Worm (Caenorhabditis elegans) whole organism, young adult: ENCODE measurements around the gene orc-2.
A peak's percentile ranks its signal among the peaks of the same experiment; 100 is the strongest.

ENCODE experiments used
- B0035.1 ChIP-seq: sonication (generic microtip); optimal IDR thresholded peaks from 2 replicates; lab custom pipeline; 2016; ENCODE audit warnings: missing genetic modification characterization, mild to moderate bottlenecking, missing compliant biosample characterization, missing genotype, missing genetic modification reagents
- B0336.3 ChIP-seq: fragments of 200-800 bp; sonication (Bioruptor generic); IDR thresholded peaks from 2 replicates; pipeline ENCODE4 v1.3.6; 2022; ENCODE audit warnings: missing genetic modification characterization, missing compliant biosample characterization
- F23B12.7 ChIP-seq: sonication (generic microtip); optimal IDR thresholded peaks from 2 replicates; lab custom pipeline; 2017; ENCODE audit warnings: missing genetic modification characterization, mild to moderate bottlenecking, missing compliant biosample characterization, antibody characterized with exemption, moderate library complexity; ENCODE audit not compliant: insufficient read depth
- F33H1.4 ChIP-seq: fragments of 200-800 bp; sonication (Bioruptor generic); IDR thresholded peaks from 2 replicates; pipeline ENCODE4 v1.3.6; 2022; ENCODE audit warnings: missing genetic modification reagents, missing genetic modification characterization, missing compliant biosample characterization
- F49E8.2 ChIP-seq: sonication (generic microtip); optimal IDR thresholded peaks from 3 replicates; lab custom pipeline; 2017; ENCODE audit warnings: missing genetic modification characterization, mild to moderate bottlenecking, missing compliant biosample characterization, antibody characterized with exemption, moderate library complexity; ENCODE audit not compliant: insufficient read depth
- F55B11.4 ChIP-seq: sonication (generic microtip); optimal IDR thresholded peaks from 2 replicates; lab custom pipeline; 2016; ENCODE audit warnings: missing compliant biosample characterization, missing genetic modification characterization, borderline replicate concordance; ENCODE audit not compliant: insufficient read depth
- Y53F4B.3 ChIP-seq: fragments of 200-800 bp; sonication (Bioruptor generic); IDR thresholded peaks from 2 replicates; pipeline ENCODE4 v1.3.6; 2022; ENCODE audit warnings: missing genetic modification reagents, missing genetic modification characterization, missing compliant biosample characterization
- ZK185.1 ChIP-seq: sonication (generic microtip); optimal IDR thresholded peaks from 2 replicates; lab custom pipeline; 2016; ENCODE audit warnings: mild to moderate bottlenecking, missing genetic modification characterization, missing compliant biosample characterization; ENCODE audit not compliant: poor library complexity, severe bottlenecking
- akir-1 ChIP-seq: fragments of 200-800 bp; sonication (Bioruptor generic); optimal IDR thresholded peaks from 2 replicates; lab custom pipeline; 2018; ENCODE audit warnings: mild to moderate bottlenecking, missing genetic modification characterization, moderate library complexity, missing compliant biosample characterization
- attf-3 ChIP-seq: fragments of 200-800 bp; sonication (Bioruptor generic); conservative IDR thresholded peaks from 2 replicates; pipeline ENCODE4 v1.3.6; 2022; ENCODE audit warnings: missing genetic modification reagents, missing genetic modification characterization, missing compliant biosample characterization
- attf-5 ChIP-seq: fragments of 200-800 bp; sonication (Bioruptor generic); optimal IDR thresholded peaks from 2 replicates; lab custom pipeline; 2018; ENCODE audit warnings: mild to moderate bottlenecking, missing genetic modification characterization, missing compliant biosample characterization
- attf-6 ChIP-seq: fragments of 200-800 bp; sonication (Bioruptor generic); IDR thresholded peaks from 2 replicates; pipeline ENCODE4 v1.3.6; 2022; ENCODE audit warnings: missing genetic modification reagents, missing genetic modification characterization, missing compliant biosample characterization
- cebp-2 ChIP-seq: fragments of 200-800 bp; sonication (Bioruptor generic); IDR thresholded peaks from 2 replicates; pipeline ENCODE4 v1.3.6; 2022; ENCODE audit warnings: missing genetic modification characterization, missing compliant biosample characterization
- ceh-27 ChIP-seq: fragments of 200-800 bp; sonication (Bioruptor generic); optimal IDR thresholded peaks from 2 replicates; lab custom pipeline; 2018; ENCODE audit warnings: mild to moderate bottlenecking, missing genetic modification characterization, moderate library complexity, missing compliant biosample characterization
- ceh-40 ChIP-seq: fragments of 200-800 bp; sonication (Bioruptor generic); IDR thresholded peaks from 2 replicates; pipeline ENCODE4 v1.3.6; 2022; ENCODE audit warnings: missing genetic modification characterization, missing compliant biosample characterization
- ceh-58 ChIP-seq: fragments of 200-800 bp; sonication (Bioruptor generic); IDR thresholded peaks from 2 replicates; pipeline ENCODE4 v1.3.6; 2022; ENCODE audit warnings: missing genetic modification characterization, missing compliant biosample characterization
- ceh-79 ChIP-seq: sonication (generic microtip); optimal IDR thresholded peaks from 2 replicates; lab custom pipeline; 2017; ENCODE audit warnings: mild to moderate bottlenecking, missing genetic modification characterization, missing compliant biosample characterization
- dpl-1 ChIP-seq: fragments of 150-350 bp; optimal IDR thresholded peaks from 2 replicates; lab custom pipeline; 2014; ENCODE audit warnings: missing biosample characterization, missing genetic modification reagents, missing genetic modification characterization
- efl-1 ChIP-seq: fragments of 150-350 bp; optimal IDR thresholded peaks from 2 replicates; lab custom pipeline; 2014; ENCODE audit warnings: missing biosample characterization, missing genetic modification reagents, missing genetic modification characterization
- egrh-3 ChIP-seq: fragments of 200-800 bp; sonication (Bioruptor generic); IDR thresholded peaks from 2 replicates; pipeline ENCODE4 v1.3.6; 2022; ENCODE audit warnings: missing genetic modification reagents, missing genetic modification characterization, missing compliant biosample characterization
- ekl-4 ChIP-seq: fragments of 200-800 bp; sonication (Bioruptor generic); IDR thresholded peaks from 2 replicates; pipeline ENCODE4 v1.3.6; 2022; ENCODE audit warnings: missing genetic modification reagents, missing genetic modification characterization, missing compliant biosample characterization
- fkh-3 ChIP-seq: sonication (generic microtip); optimal IDR thresholded peaks from 2 replicates; lab custom pipeline; 2016; ENCODE audit warnings: mild to moderate bottlenecking, missing genetic modification characterization, missing compliant biosample characterization
- gei-17 ChIP-seq: fragments of 200-800 bp; sonication (Bioruptor generic); optimal IDR thresholded peaks from 2 replicates; lab custom pipeline; 2018; ENCODE audit warnings: mild to moderate bottlenecking, missing genetic modification characterization, missing compliant biosample characterization
- hlh-26 ChIP-seq: fragments of 200-800 bp; sonication (Bioruptor generic); conservative IDR thresholded peaks from 2 replicates; pipeline ENCODE4 v1.3.6; 2022; ENCODE audit warnings: missing genetic modification reagents, missing genetic modification characterization, missing compliant biosample characterization
- lag-1 ChIP-seq: fragments of 200-800 bp; sonication (Bioruptor generic); IDR thresholded peaks from 2 replicates; pipeline ENCODE4 v1.3.6; 2022; ENCODE audit warnings: missing genetic modification reagents, missing genetic modification characterization, missing compliant biosample characterization
- lin-35 ChIP-seq, 3 experiments: fragments of 150-350 bp in 2 of 3; sonication (generic microtip) in 1 of 3; optimal IDR thresholded peaks; 2 replicates each; lab custom pipeline; 2014 to 2018; ENCODE audit warnings: missing biosample characterization in 3 of 3, missing genetic modification characterization in 3 of 3, missing genetic modification reagents in 3 of 3
- lin-40 ChIP-seq: sonication (generic microtip); optimal IDR thresholded peaks from 2 replicates; lab custom pipeline; 2016; ENCODE audit warnings: missing genetic modification characterization, mild to moderate bottlenecking, missing compliant biosample characterization, missing genotype, missing genetic modification reagents
- lin-54 ChIP-seq: fragments of 200-800 bp; sonication (Bioruptor generic); optimal IDR thresholded peaks from 2 replicates; lab custom pipeline; 2018; ENCODE audit warnings: mild to moderate bottlenecking, missing genetic modification characterization, missing compliant biosample characterization
- lsl-1 ChIP-seq: fragments of 200-800 bp; sonication (Bioruptor generic); optimal IDR thresholded peaks from 2 replicates; lab custom pipeline; 2018; ENCODE audit warnings: mild to moderate bottlenecking, missing genetic modification characterization, moderate library complexity, missing compliant biosample characterization
- lsy-27 ChIP-seq: sonication (generic microtip); optimal IDR thresholded peaks from 2 replicates; lab custom pipeline; 2017; ENCODE audit warnings: missing genetic modification characterization, mild to moderate bottlenecking, missing compliant biosample characterization, antibody characterized with exemption, missing genotype, borderline replicate concordance; ENCODE audit not compliant: insufficient read depth
- madf-6 ChIP-seq: fragments of 200-800 bp; sonication (Bioruptor generic); IDR thresholded peaks from 2 replicates; pipeline ENCODE4 v1.3.6; 2022; ENCODE audit warnings: missing genetic modification reagents, missing genetic modification characterization, missing compliant biosample characterization
- madf-8 ChIP-seq: fragments of 200-800 bp; sonication (Bioruptor generic); conservative IDR thresholded peaks from 2 replicates; pipeline ENCODE4 v1.3.6; 2022; ENCODE audit warnings: missing genetic modification reagents, missing genetic modification characterization, missing compliant biosample characterization
- mxl-1 ChIP-seq: sonication (generic microtip); optimal IDR thresholded peaks from 2 replicates; lab custom pipeline; 2016; ENCODE audit warnings: missing genetic modification characterization, missing compliant biosample characterization
- nfya-1 ChIP-seq: sonication (generic microtip); optimal IDR thresholded peaks from 2 replicates; lab custom pipeline; 2017; ENCODE audit warnings: antibody characterized with exemption, missing compliant biosample characterization, missing genetic modification characterization, borderline replicate concordance; ENCODE audit not compliant: insufficient read depth
- nfyb-1 ChIP-seq: fragments of 200-800 bp; sonication (Bioruptor generic); IDR thresholded peaks from 2 replicates; pipeline ENCODE4 v1.3.6; 2022; ENCODE audit warnings: missing genetic modification reagents, missing genetic modification characterization, missing compliant biosample characterization
- nhr-120 ChIP-seq: fragments of 200-800 bp; sonication (Bioruptor generic); IDR thresholded peaks from 2 replicates; pipeline ENCODE4 v1.3.6; 2022; ENCODE audit warnings: missing genetic modification characterization, missing compliant biosample characterization
- nhr-179 ChIP-seq: sonication (generic microtip); optimal IDR thresholded peaks from 2 replicates; lab custom pipeline; 2016; ENCODE audit warnings: mild to moderate bottlenecking, missing genetic modification characterization, missing compliant biosample characterization
- nhr-27 ChIP-seq: fragments of 200-800 bp; sonication (Bioruptor generic); optimal IDR thresholded peaks from 2 replicates; lab custom pipeline; 2018; ENCODE audit warnings: mild to moderate bottlenecking, missing genetic modification characterization, moderate library complexity, missing compliant biosample characterization
- nhr-90 ChIP-seq: sonication (generic microtip); optimal IDR thresholded peaks from 2 replicates; lab custom pipeline; 2016; ENCODE audit warnings: missing genotype, mild to moderate bottlenecking, missing genetic modification characterization, missing compliant biosample characterization
- rcor-1 ChIP-seq: fragments of 200-800 bp; sonication (Bioruptor generic); IDR thresholded peaks from 2 replicates; pipeline ENCODE4 v1.3.6; 2022; ENCODE audit warnings: missing genetic modification reagents, missing genetic modification characterization, missing compliant biosample characterization
- repo-1 ChIP-seq: sonication (generic microtip); optimal IDR thresholded peaks from 2 replicates; lab custom pipeline; 2017; ENCODE audit warnings: mild to moderate bottlenecking, missing genetic modification characterization, missing compliant biosample characterization
- snpc-1.1 ChIP-seq: sonication (generic microtip); optimal IDR thresholded peaks from 2 replicates; lab custom pipeline; 2017; ENCODE audit warnings: missing genetic modification characterization, mild to moderate bottlenecking, missing compliant biosample characterization, antibody characterized with exemption, moderate library complexity, missing genotype, missing genetic modification reagents; ENCODE audit not compliant: insufficient read depth
- somi-1 ChIP-seq: fragments of 200-800 bp; sonication (Bioruptor generic); optimal IDR thresholded peaks from 2 replicates; lab custom pipeline; 2018; ENCODE audit warnings: mild to moderate bottlenecking, missing genetic modification characterization, missing compliant biosample characterization
- zim-3 ChIP-seq: sonication (generic microtip); optimal IDR thresholded peaks from 2 replicates; lab custom pipeline; 2017; ENCODE audit warnings: mild to moderate bottlenecking, missing genetic modification characterization, moderate library complexity, missing compliant biosample characterization
- ztf-22 ChIP-seq: fragments of 200-800 bp; sonication (Bioruptor generic); optimal IDR thresholded peaks from 2 replicates; lab custom pipeline; 2018; ENCODE audit warnings: mild to moderate bottlenecking, missing genetic modification characterization, moderate library complexity, missing compliant biosample characterization
- ztf-26 ChIP-seq: sonication (generic microtip); optimal IDR thresholded peaks from 2 replicates; lab custom pipeline; 2017; ENCODE audit warnings: missing genetic modification characterization, missing compliant biosample characterization
- ztf-3 ChIP-seq: fragments of 200-800 bp; sonication (Bioruptor generic); optimal IDR thresholded peaks from 2 replicates; lab custom pipeline; 2018; ENCODE audit warnings: mild to moderate bottlenecking, missing genetic modification characterization, missing compliant biosample characterization

Gene orc-2

DNA sequence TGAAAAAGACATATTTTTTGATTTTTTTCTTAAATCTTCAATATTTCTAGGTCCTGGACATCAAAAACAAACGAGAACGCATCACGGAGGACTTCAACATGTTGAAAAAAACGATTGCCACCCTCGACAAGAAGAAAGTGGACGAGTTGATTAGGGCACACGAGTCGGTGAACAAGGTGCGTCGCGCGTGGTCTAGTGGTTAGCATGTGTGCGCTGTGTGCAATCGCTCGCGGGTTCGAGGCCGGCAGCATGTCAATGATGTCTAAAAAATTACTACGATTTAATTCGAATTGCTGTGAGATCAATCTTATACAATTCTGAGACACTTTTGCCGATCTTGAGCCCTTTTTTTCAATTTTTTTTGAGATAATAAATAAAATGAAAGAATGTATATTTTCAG lies 33.7 kb upstream of the orc-2 start (continued):
- TF ChIP-seq gei-17 (GFP tag; lab: Kevin White, UChicago) = no peak
- TF ChIP-seq F23B12.7 = peak; percentile 82
- TF ChIP-seq ceh-79 (tag; lab: Kevin White, UChicago) = peak; percentile 84
- peak; percentile 79 for TF ChIP-seq ztf-26
- TF ChIP-seq snpc-1.1 (tag; lab: Kevin White, UChicago) = peak; percentile 52
- TF ChIP-seq egrh-3 (GFP tag; lab: Robert Waterston, UW) = no peak
- TF ChIP-seq efl-1 (GFP tag; lab: Kevin White, UChicago) = peak; percentile 30
- TF ChIP-seq nhr-90 = peak; percentile 90
- no peak for TF ChIP-seq lag-1 (GFP tag; lab: Robert Waterston, UW)
- TF ChIP-seq ztf-3 = peak; percentile 18
- TF ChIP-seq lin-35 (GFP tag; optimal IDR thresholded peaks at IDR 0.05; lab: Kevin White, UChicago) = peak in 1 of 3 experiments; percentile 74
- peak; percentile 34; the same call in 1 of the 2 replicates for TF ChIP-seq attf-6
- TF ChIP-seq somi-1 (GFP tag; lab: Kevin White, UChicago) = peak; percentile 63
- peak; percentile 91 for TF ChIP-seq ZK185.1
- TF ChIP-seq madf-8 (GFP tag; lab: Robert Waterston, UW) = peak; percentile 45
- TF ChIP-seq akir-1 = peak; percentile 65
- peak; percentile 91 for TF ChIP-seq nfyb-1
- peak; percentile 67 for TF ChIP-seq lsl-1
- TF ChIP-seq attf-5 = peak; percentile 82
- peak; percentile 81 for TF ChIP-seq lin-54
- no peak for TF ChIP-seq nhr-27 (tag; lab: Kevin White, UChicago)
- TF ChIP-seq lsy-27 (tag; lab: Kevin White, UChicago) = peak; percentile 79
- peak; percentile 34 for TF ChIP-seq F49E8.2 (tag; lab: Kevin White, UChicago)
- TF ChIP-seq F33H1.4 (GFP tag; lab: Robert Waterston, UW) = peak; percentile 63
- TF ChIP-seq dpl-1 = no peak
- TF ChIP-seq ztf-22 (GFP tag; lab: Kevin White, UChicago) = no peak
- TF ChIP-seq Y53F4B.3 (GFP tag; lab: Robert Waterston, UW) = no peak
- no peak for TF ChIP-seq F55B11.4 (tag; lab: Kevin White, UChicago)
- peak; percentile 78 for TF ChIP-seq lin-40 (tag; lab: Kevin White, UChicago)
- TF ChIP-seq ceh-40 = peak; percentile 69; the same call in 1 of the 2 replicates
- peak; percentile 65; the same call in 1 of the 2 replicates for TF ChIP-seq rcor-1
- TF ChIP-seq repo-1 (tag; lab: Kevin White, UChicago) = peak; percentile 87
- TF ChIP-seq attf-3 (GFP tag; lab: Robert Waterston, UW) = peak; percentile 59; the same call in 1 of the 2 replicates
- peak; percentile 92 for TF ChIP-seq ceh-27
- TF ChIP-seq nhr-120 (GFP tag; lab: Robert Waterston, UW) = peak; percentile 71; the same call in 1 of the 2 replicates
- peak; percentile 90 for TF ChIP-seq zim-3
- TF ChIP-seq cebp-2 (GFP tag; lab: Robert Waterston, UW) = peak; percentile 74; the same call in 1 of the 2 replicates
- TF ChIP-seq hlh-26 (GFP tag; lab: Robert Waterston, UW) = no peak
- no peak for TF ChIP-seq nhr-179 (tag; lab: Kevin White, UChicago)
- no peak for TF ChIP-seq ceh-58 (GFP tag; lab: Robert Waterston, UW)
- TF ChIP-seq ekl-4 (GFP tag; lab: Robert Waterston, UW) = peak; percentile 83
- peak; percentile 48 for TF ChIP-seq B0035.1 (tag; lab: Kevin White, UChicago)
- peak; percentile 82 for TF ChIP-seq mxl-1 (tag; lab: Kevin White, UChicago)
- TF ChIP-seq B0336.3 (GFP tag; lab: Robert Waterston, UW) = peak; percentile 81
- peak; percentile 75 for TF ChIP-seq fkh-3 (tag; lab: Kevin White, UChicago)
- peak; percentile 64 for TF ChIP-seq madf-6 (GFP tag; lab: Robert Waterston, UW)
- TF ChIP-seq nfya-1 (tag; lab: Kevin White, UChicago) = no peak
